Fruit fly (Drosophila melanogaster) Kc167 (cell line): ENCODE results near the gene DNAlig4.

Source experiments
- Myc ChIP-seq: fragments of >200 bp; optimal IDR thresholded peaks from 2 replicates; lab custom pipeline; 2017; ENCODE audit warnings: missing external identifiers
- Sin3A ChIP-seq: fragments of >200 bp; optimal IDR thresholded peaks from 2 replicates; lab custom pipeline; 2018; ENCODE audit warnings: missing external identifiers
- h ChIP-seq: fragments of >200 bp; optimal IDR thresholded peaks from 3 replicates; lab custom pipeline; 2018; ENCODE audit warnings: missing external identifiers
- insv ChIP-seq: fragments of >200 bp; optimal IDR thresholded peaks from 3 replicates; lab custom pipeline; 2018; ENCODE audit warnings: missing external identifiers
- psq ChIP-seq: fragments of >200 bp; optimal IDR thresholded peaks from 2 replicates; lab custom pipeline; 2017; ENCODE audit warnings: missing external identifiers
- ttk ChIP-seq: sonication (Bioruptor generic); optimal IDR thresholded peaks from 2 replicates; lab custom pipeline; 2017; ENCODE audit warnings: missing external identifiers

dm6 chrX:13635000-13635368, 32.6 kb downstream of the DNAlig4 start:
- no peak for TF ChIP-seq psq (lab: Kevin White, UChicago)
- no peak for TF ChIP-seq Myc
- TF ChIP-seq Sin3A (lab: Kevin White, UChicago), result no peak
- no peak for TF ChIP-seq h (lab: Kevin White, UChicago)
- no peak for TF ChIP-seq insv (lab: Kevin White, UChicago)
- no peak for TF ChIP-seq ttk (lab: Kevin White, UChicago)
